Worm (Caenorhabditis elegans): ENCODE data around the gene spsb-1.

spsb-1 gene

DNA sequence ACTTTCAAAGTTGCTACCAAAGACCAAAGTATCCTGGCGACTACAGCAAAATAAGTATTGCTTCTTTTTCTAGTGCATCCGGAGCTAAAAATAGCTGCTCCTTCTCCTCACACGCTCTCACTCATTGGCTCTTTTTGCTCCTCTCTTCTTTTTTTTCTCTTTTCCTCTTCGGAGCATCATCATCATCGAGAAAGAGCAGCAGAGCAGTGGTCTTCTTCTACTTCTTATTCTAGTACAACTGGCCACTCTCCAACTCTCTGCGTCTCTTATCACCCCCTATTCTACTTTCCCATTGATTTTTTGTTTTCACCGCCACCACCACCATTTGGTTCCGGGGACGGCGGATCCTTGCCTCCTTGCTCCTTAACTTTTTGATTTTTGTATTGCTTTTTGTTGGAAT, 62.1 kb downstream of the spsb-1 start (continued):
- TF ChIP-seq sup-37 (GFP tag; optimal IDR thresholded peaks at IDR 0.05) (no peak), sox-4 (tag; optimal IDR thresholded peaks at IDR 0.05) (no peak), nhr-28 (tag; optimal IDR thresholded peaks at IDR 0.05) (no peak), ceh-88 (GFP tag; IDR thresholded peaks at IDR 0.05) (no peak), lin-14 (GFP tag; optimal IDR thresholded peaks at IDR 0.05) (peak; percentile 80), pqm-1 (tag; optimal IDR thresholded peaks at IDR 0.05) (no peak), unc-62 (GFP tag; optimal IDR thresholded peaks at IDR 0.05) (no peak), mab-9 (GFP tag; IDR thresholded peaks at IDR 0.05) (no peak), elt-3 (tag; optimal IDR thresholded peaks at IDR 0.05) (no peak), elt-2 (tag; optimal IDR thresholded peaks at IDR 0.05) (no peak), swsn-7 (tag; optimal IDR thresholded peaks at IDR 0.05) (no peak), snu-23 (GFP tag; optimal IDR thresholded peaks at IDR 0.05) (peak; percentile 25), dpl-1 (GFP tag; optimal IDR thresholded peaks at IDR 0.05) (peak in 1 of 3 experiments; percentile 5), nhr-19 (GFP tag; conservative IDR thresholded peaks at IDR 0.05) (no peak), xbp-1 (tag; optimal IDR thresholded peaks at IDR 0.05) (no peak), nhr-47 (tag; optimal IDR thresholded peaks at IDR 0.05) (peak; percentile 45), lsy-2 (tag; optimal IDR thresholded peaks at IDR 0.05) (peak; percentile 4 to 42), aha-1 (tag; optimal IDR thresholded peaks at IDR 0.05) (no peak), tlp-1 (tag; optimal IDR thresholded peaks at IDR 0.05) (no peak), skn-1 (tag; optimal IDR thresholded peaks at IDR 0.05) (no peak), fkh-4 (tag; optimal IDR thresholded peaks at IDR 0.05; ENCODE audit: borderline replicate concordance) (no peak), egl-27 (tag; optimal IDR thresholded peaks at IDR 0.05) (no peak), ceh-8 (GFP tag; optimal IDR thresholded peaks at IDR 0.05) (no peak), nhr-20 (tag; optimal IDR thresholded peaks at IDR 0.05) (no peak), F16B12.6 (tag; optimal IDR thresholded peaks at IDR 0.05) (no peak), dsc-1 (tag; optimal IDR thresholded peaks at IDR 0.05) (peak; percentile 18), efl-1 (optimal IDR thresholded peaks at IDR 0.05) (peak; percentile 10 to 23), efl-1 (GFP tag; optimal IDR thresholded peaks at IDR 0.05 in 1 of 2) (peak; percentile 15 to 89), hpl-2 (GFP tag; optimal IDR thresholded peaks at IDR 0.05) (no peak), ceh-90 (tag; optimal IDR thresholded peaks at IDR 0.05) (no peak), jun-1 (tag; optimal IDR thresholded peaks at IDR 0.05) (no peak), nhr-71 (tag; optimal IDR thresholded peaks at IDR 0.05) (peak; percentile 51), lin-35 (GFP tag; optimal IDR thresholded peaks at IDR 0.05) (peak in 1 of 2 experiments; percentile 31), mef-2 (tag; optimal IDR thresholded peaks at IDR 0.05) (peak; percentile 87), mdl-1 (tag; optimal IDR thresholded peaks at IDR 0.05) (no peak), lin-39 (tag; optimal IDR thresholded peaks at IDR 0.05) (no peak), fos-1 (tag; optimal IDR thresholded peaks at IDR 0.05) (peak; percentile 1), C34B4.2 (tag; optimal IDR thresholded peaks at IDR 0.05) (no peak), blmp-1 (tag; optimal IDR thresholded peaks at IDR 0.05) (no peak), Y116A8C.19 (tag; optimal IDR thresholded peaks at IDR 0.05; ENCODE audit: borderline replicate concordance) (no peak), rnt-1 (tag; optimal IDR thresholded peaks at IDR 0.05) (peak; percentile 46), sptf-1 (tag; optimal IDR thresholded peaks at IDR 0.05) (no peak), zag-1 (tag; optimal IDR thresholded peaks at IDR 0.05) (peak; percentile 10), fkh-10 (GFP tag; optimal IDR thresholded peaks at IDR 0.05) (peak; percentile 41), hlh-4 (tag; optimal IDR thresholded peaks at IDR 0.05) (no peak), hlh-17 (GFP tag; optimal IDR thresholded peaks at IDR 0.05; ENCODE audit: borderline replicate concordance) (no peak), nhr-85 (tag) (no peak), nhr-11 (tag; optimal IDR thresholded peaks at IDR 0.05) (no peak), zip-4 (GFP tag; optimal IDR thresholded peaks at IDR 0.05) (no peak), unc-86 (tag; optimal IDR thresholded peaks at IDR 0.05) (no peak), egl-13 (tag; optimal IDR thresholded peaks at IDR 0.05) (peak; percentile 32), vab-15 (tag; optimal IDR thresholded peaks at IDR 0.05) (no peak), lin-15B (tag; optimal IDR thresholded peaks at IDR 0.05) (no peak), alr-1 (tag; optimal IDR thresholded peaks at IDR 0.05; ENCODE audit: borderline replicate concordance) (no peak)

Data from whole organism, L1 larva.